Worm (Caenorhabditis elegans) whole organism, mixed stage, embryonic: ENCODE results near the gene npp-19.

Experiments used
- M03D4.4 ChIP-seq: sonication (generic microtip); optimal IDR thresholded peaks from 2 replicates; lab custom pipeline; 2017; ENCODE audit warnings: mild to moderate bottlenecking, missing genetic modification characterization, missing compliant biosample characterization
- bed-3 ChIP-seq: fragments of 200-800 bp; sonication (Bioruptor generic); optimal IDR thresholded peaks from 3 replicates; lab custom pipeline; 2018; ENCODE audit warnings: mild to moderate bottlenecking, missing genetic modification characterization, moderate library complexity, missing compliant biosample characterization
- blmp-1 ChIP-seq: fragments of 150-350 bp; optimal IDR thresholded peaks from 2 replicates; lab custom pipeline; 2014; ENCODE audit warnings: missing biosample characterization, missing genetic modification characterization
- ceh-43 ChIP-seq: fragments of 200-800 bp; sonication (Bioruptor generic); optimal IDR thresholded peaks from 2 replicates; lab custom pipeline; 2018; ENCODE audit warnings: mild to moderate bottlenecking, missing genetic modification characterization, moderate library complexity, missing compliant biosample characterization
- ceh-83 ChIP-seq: fragments of 200-800 bp; sonication (Bioruptor generic); optimal IDR thresholded peaks from 2 replicates; lab custom pipeline; 2018; ENCODE audit warnings: mild to moderate bottlenecking, missing genetic modification characterization, missing compliant biosample characterization
- ces-1 ChIP-seq: fragments of 150-350 bp; optimal IDR thresholded peaks from 2 replicates; lab custom pipeline; 2014; ENCODE audit warnings: missing biosample characterization, missing genetic modification reagents, missing genetic modification characterization
- lin-32 ChIP-seq: fragments of 200-800 bp; sonication (Bioruptor generic); optimal IDR thresholded peaks from 2 replicates; lab custom pipeline; 2018; ENCODE audit warnings: mild to moderate bottlenecking, missing genetic modification characterization, missing compliant biosample characterization
- lsy-2 ChIP-seq: fragments of 150-350 bp; optimal IDR thresholded peaks from 2 replicates; lab custom pipeline; 2014; ENCODE audit warnings: missing biosample characterization, missing genetic modification characterization
- mep-1 ChIP-seq: fragments of 150-350 bp; optimal IDR thresholded peaks from 2 replicates; lab custom pipeline; 2017; ENCODE audit warnings: missing biosample characterization, missing genetic modification reagents, missing genetic modification characterization, inconsistent platforms
- mls-2 ChIP-seq: sonication (generic microtip); optimal IDR thresholded peaks from 2 replicates; lab custom pipeline; 2016; ENCODE audit warnings: mild to moderate bottlenecking, missing genetic modification characterization, moderate library complexity, missing compliant biosample characterization
- nhr-12 ChIP-seq: fragments of 150-350 bp; optimal IDR thresholded peaks from 2 replicates; lab custom pipeline; 2014; ENCODE audit warnings: missing biosample characterization, missing genetic modification characterization
- nhr-237 ChIP-seq: fragments of 150-350 bp; optimal IDR thresholded peaks from 2 replicates; lab custom pipeline; 2014; ENCODE audit warnings: missing biosample characterization, missing genetic modification characterization
- nhr-28 ChIP-seq: fragments of 150-350 bp; optimal IDR thresholded peaks from 2 replicates; lab custom pipeline; 2014; ENCODE audit warnings: missing biosample characterization, missing genetic modification characterization
- nhr-76 ChIP-seq: sonication (generic microtip); optimal IDR thresholded peaks from 2 replicates; lab custom pipeline; 2017; ENCODE audit warnings: missing biosample characterization, missing genetic modification characterization
- pha-4 ChIP-seq: fragments of 150-350 bp; optimal IDR thresholded peaks from 2 replicates; lab custom pipeline; 2018; ENCODE audit warnings: missing biosample characterization, missing genetic modification reagents, missing genetic modification characterization
- tbx-8 ChIP-seq: fragments of 200-800 bp; sonication (Bioruptor generic); optimal IDR thresholded peaks from 2 replicates; lab custom pipeline; 2018; ENCODE audit warnings: mild to moderate bottlenecking, missing genetic modification characterization, moderate library complexity, missing compliant biosample characterization
- unc-120 ChIP-seq: sonication (generic microtip); optimal IDR thresholded peaks from 2 replicates; lab custom pipeline; 2017; ENCODE audit warnings: missing genetic modification characterization, missing compliant biosample characterization; ENCODE audit not compliant: poor library complexity, severe bottlenecking
- unc-62 ChIP-seq: fragments of 150-350 bp; optimal IDR thresholded peaks from 2 replicates; lab custom pipeline; 2014; ENCODE audit warnings: missing biosample characterization, missing genetic modification reagents, missing genetic modification characterization
- ztf-11 ChIP-seq: fragments of 150-350 bp; optimal IDR thresholded peaks from 2 replicates; lab custom pipeline; 2014; ENCODE audit warnings: missing biosample characterization, missing genetic modification characterization

Gene npp-19

DNA sequence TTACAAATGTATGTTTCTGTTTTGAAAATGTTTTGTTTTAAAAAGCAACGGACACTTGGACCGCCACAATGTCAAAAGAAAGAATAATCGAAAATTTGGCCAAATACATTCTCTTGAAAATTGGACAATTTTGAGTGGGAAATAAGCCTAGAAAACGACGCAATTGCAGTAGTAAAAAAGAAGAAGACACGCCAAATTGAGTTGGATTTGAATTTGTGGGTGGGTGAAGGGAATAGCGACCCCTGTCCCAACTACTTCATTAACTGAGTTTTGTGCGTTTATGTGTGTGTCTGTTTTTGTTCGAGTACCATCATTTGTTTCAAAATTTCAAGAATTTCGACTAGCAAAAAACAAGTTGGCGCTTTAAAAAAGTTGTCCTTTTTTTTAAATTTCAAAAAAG, 37.5 kb downstream of the npp-19 start:
- TF ChIP-seq tbx-8 (GFP tag; lab: Kevin White, UChicago), result no peak
- peak; percentile 73 for TF ChIP-seq ces-1 (GFP tag; lab: Kevin White, UChicago)
- TF ChIP-seq, all 35 proteins: peak for 1

DNA sequence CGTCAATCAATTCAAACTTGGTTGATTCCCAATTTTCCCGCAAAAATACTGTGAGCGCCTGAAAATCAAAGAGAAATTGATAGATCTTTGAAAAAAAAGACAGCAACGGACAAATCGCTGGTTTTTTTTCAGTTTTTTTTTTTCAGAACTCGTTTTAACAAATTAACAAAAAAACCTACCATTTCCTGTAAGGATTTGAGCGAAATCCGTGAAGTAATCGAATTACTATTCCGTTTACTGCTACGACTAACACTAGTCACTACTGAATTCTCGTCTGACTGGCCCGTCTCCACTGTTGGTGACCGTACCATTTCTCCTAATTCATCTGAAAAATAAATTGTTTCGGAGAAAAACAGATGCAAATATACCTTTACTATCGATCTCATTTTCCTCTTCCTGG, 38.9 kb downstream of the npp-19 start:
- TF ChIP-seq nhr-237 (tag; lab: Kevin White, UChicago) (no peak), unc-62 (GFP tag; lab: Kevin White, UChicago) (no peak), bed-3 (no peak), ztf-11 (tag; lab: Kevin White, UChicago) (no peak), unc-120 (tag; lab: Kevin White, UChicago) (no peak), mep-1 (tag; lab: Kevin White, UChicago) (no peak), ceh-43 (GFP tag; lab: Kevin White, UChicago) (no peak), lsy-2 (tag; lab: Kevin White, UChicago) (no peak), tbx-8 (GFP tag; lab: Kevin White, UChicago) (no peak)

DNA sequence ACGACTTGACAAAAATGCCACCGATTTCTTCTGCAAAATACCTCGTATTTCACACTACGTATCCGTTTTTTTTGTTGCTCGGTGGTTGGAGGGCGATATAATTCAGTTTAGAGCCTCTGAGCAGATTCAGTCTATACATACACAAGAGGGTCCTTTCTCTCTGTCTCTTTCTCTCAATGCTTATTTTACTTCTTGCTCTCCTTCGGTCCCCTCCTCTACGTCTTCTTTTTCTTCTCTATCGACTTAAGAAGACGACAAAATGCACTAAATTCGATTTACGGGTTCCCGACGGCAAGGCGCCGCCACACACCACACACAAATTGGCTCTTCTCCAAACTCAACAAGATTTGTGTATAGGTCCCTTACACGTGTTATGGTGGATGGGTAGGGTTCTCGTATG, 39.3 kb downstream of the npp-19 start:
- TF ChIP-seq nhr-76 (tag; lab: Kevin White, UChicago) (no peak), ces-1 (GFP tag; lab: Kevin White, UChicago) (peak; percentile 97)

DNA sequence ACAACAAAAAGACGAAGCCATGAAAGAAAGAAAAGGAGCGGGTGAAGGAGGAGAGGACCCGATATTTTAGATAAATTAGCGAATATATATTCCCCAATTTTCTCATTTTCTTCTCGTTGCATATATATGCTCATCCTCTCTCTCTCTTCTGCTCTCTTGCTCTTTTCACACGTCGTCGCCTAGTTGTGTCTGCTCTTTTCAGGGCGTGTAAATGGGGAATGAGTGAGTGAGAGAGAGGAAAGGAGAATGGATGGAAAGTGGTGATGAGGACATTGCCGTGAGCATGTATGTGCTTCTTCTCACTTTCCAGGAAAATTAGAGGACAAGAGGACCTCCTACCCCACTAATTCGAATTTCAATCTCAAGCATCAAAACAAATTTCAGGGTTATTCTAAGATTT, 42.8 kb downstream of the npp-19 start:
- no peak for TF ChIP-seq pha-4 (tag; lab: Kevin White, UChicago)
- TF ChIP-seq M03D4.4 (tag; lab: Kevin White, UChicago), result no peak
- no peak for TF ChIP-seq nhr-28 (tag; lab: Kevin White, UChicago)
- TF ChIP-seq nhr-12 (tag; lab: Kevin White, UChicago), result no peak
- TF ChIP-seq ces-1 (GFP tag; lab: Kevin White, UChicago), result peak; percentile 61
- peak; percentile 43 for TF ChIP-seq mls-2 (tag; lab: Kevin White, UChicago)
- TF ChIP-seq nhr-237 (tag; lab: Kevin White, UChicago), result no peak
- TF ChIP-seq ceh-83 (GFP tag; lab: Kevin White, UChicago), result no peak
- no peak for TF ChIP-seq lin-32 (GFP tag; lab: Kevin White, UChicago)

DNA sequence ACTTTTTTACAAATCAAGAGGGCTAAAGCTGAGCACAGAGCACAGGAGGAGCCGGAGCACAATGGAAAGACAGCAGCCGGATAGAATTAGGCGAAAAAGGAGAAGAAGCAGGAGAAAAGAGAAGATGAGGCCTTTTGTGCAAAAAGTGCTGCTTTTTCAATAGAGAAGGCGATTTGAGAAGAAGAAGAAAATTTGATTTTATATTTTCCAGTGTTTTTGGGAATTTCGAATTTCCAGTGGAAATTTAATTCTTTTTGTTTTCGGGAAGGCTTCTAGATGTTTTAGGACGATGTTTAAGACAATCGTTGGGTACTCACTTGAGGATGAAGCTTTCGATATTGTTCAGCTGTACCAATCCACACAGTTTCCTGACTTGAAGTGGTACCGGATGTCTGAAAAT, 44.6 kb downstream of the npp-19 start:
- TF ChIP-seq blmp-1 (tag; lab: Kevin White, UChicago) (no peak), ces-1 (GFP tag; lab: Kevin White, UChicago) (peak; percentile 71)
